Fruit fly (Drosophila melanogaster) S2 (cell line): ENCODE data around the gene CG5969.

Source experiments
- CG8478 ChIP-seq: fragments of >200 bp; optimal IDR thresholded peaks from 2 replicates; lab custom pipeline; 2018
- CTCF ChIP-seq, 2 experiments: fragments of >200 bp; optimal IDR thresholded peaks; 2 replicates each; lab custom pipeline; 2018

CG5969 gene

dm6 chr3L:20473021-20473799, at the start of gene CG5969, which contains the start of gene CG32428:
TSS of gene CG5969 (plus strand) at chr3L:20473783.
TSS of gene CG32428 (minus strand) at chr3L:20473723.
- TF ChIP-seq CTCF (optimal IDR thresholded peaks at IDR 0.05; lab: Kevin White, UChicago) (no peak), CG8478 (no peak)

dm6 chr3L:20425888-20426287, 47.7 kb upstream of the CG5969 start, which contains the start of gene CG5282:
TSS of gene CG5282 (minus strand) at chr3L:20426071.
- TF ChIP-seq CG8478 (no peak), CTCF (optimal IDR thresholded peaks at IDR 0.05; lab: Kevin White, UChicago) (no peak)

dm6 chr3L:20427449-20427848, 46.1 kb upstream of the CG5969 start, which contains the start of gene CG5274:
TSS of gene CG5274 (minus strand) at chr3L:20427666.
- TF ChIP-seq CG8478 (no peak), CTCF (optimal IDR thresholded peaks at IDR 0.05; lab: Kevin White, UChicago) (no peak)

- TF ChIP-seq CG8478: no peak
- TF ChIP-seq CTCF (optimal IDR thresholded peaks at IDR 0.05; lab: Kevin White, UChicago): no peak
Observed at dm6 chr3L:20430182-20430581, 43.4 kb upstream of the CG5969 start, which contains the start of gene CG5262. TSS of gene CG5262 (minus strand) at chr3L:20430475.

- no peak for TF ChIP-seq CG8478
- no peak for TF ChIP-seq CTCF (optimal IDR thresholded peaks at IDR 0.05; lab: Kevin White, UChicago)
Observed at dm6 chr3L:20431619-20432018, 42.0 kb upstream of the CG5969 start.

dm6 chr3L:20432297-20432696, 41.3 kb upstream of the CG5969 start, which contains the start of the genes Las and Psn:
TSS of gene Las (minus strand) at chr3L:20432361.
TSS of gene Psn (plus strand) at chr3L:20432468.
- TF ChIP-seq CG8478 (no peak), CTCF (optimal IDR thresholded peaks at IDR 0.05; lab: Kevin White, UChicago) (no peak)

dm6 chr3L:20436069-20436468, 37.5 kb upstream of the CG5969 start, which contains the start of the genes mRpL15 and CtIP:
TSS of gene mRpL15 (minus strand) at chr3L:20436209.
TSS of gene CtIP (plus strand) at chr3L:20436250.
- TF ChIP-seq CTCF (optimal IDR thresholded peaks at IDR 0.05; lab: Kevin White, UChicago): no peak
- no peak for TF ChIP-seq CG8478

- no peak for TF ChIP-seq CG8478
- no peak for TF ChIP-seq CTCF (optimal IDR thresholded peaks at IDR 0.05; lab: Kevin White, UChicago)
Observed at dm6 chr3L:20439772-20440171, 33.8 kb upstream of the CG5969 start, which contains the start of gene Hpd. TSS of gene Hpd (minus strand) at chr3L:20439872.

- TF ChIP-seq CG8478 (no peak), CTCF (optimal IDR thresholded peaks at IDR 0.05; lab: Kevin White, UChicago) (no peak)
Observed at dm6 chr3L:20440902-20441429, 32.6 kb upstream of the CG5969 start.

- TF ChIP-seq CTCF (optimal IDR thresholded peaks at IDR 0.05; lab: Kevin White, UChicago) (no peak), CG8478 (no peak)
Observed at dm6 chr3L:20441632-20442469, 31.7 kb upstream of the CG5969 start, which contains the start of gene CG5910. TSS of gene CG5910 (plus strand) at chr3L:20442419.

- TF ChIP-seq CG8478 (no peak), CTCF (optimal IDR thresholded peaks at IDR 0.05; lab: Kevin White, UChicago) (no peak)
Observed at dm6 chr3L:20442674-20443313, 30.8 kb upstream of the CG5969 start.

- TF ChIP-seq CG8478 (no peak), CTCF (optimal IDR thresholded peaks at IDR 0.05; lab: Kevin White, UChicago) (no peak)
Observed at dm6 chr3L:20444815-20445519, 28.6 kb upstream of the CG5969 start.

dm6 chr3L:20446030-20446429, 27.6 kb upstream of the CG5969 start:
- no peak for TF ChIP-seq CTCF (optimal IDR thresholded peaks at IDR 0.05; lab: Kevin White, UChicago)
- no peak for TF ChIP-seq CG8478

dm6 chr3L:20447337-20447736, 26.2 kb upstream of the CG5969 start:
- TF ChIP-seq CTCF (optimal IDR thresholded peaks at IDR 0.05; lab: Kevin White, UChicago): no peak
- TF ChIP-seq CG8478: no peak
